Fruit fly (Drosophila melanogaster): Measurements from ENCODE around the gene CG1924.

The CG1924 gene

dm6 chrX:12203555-12203955, 25.1 kb upstream of the CG1924 start (continued):
- peak; percentile 64 for TF ChIP-seq CG32772 (GFP tag; IDR thresholded peaks at IDR 0.05)
- peak; percentile 11 for TF ChIP-seq Sry-β (GFP tag; optimal IDR thresholded peaks at IDR 0.05)
- peak; percentile 60 for TF ChIP-seq CG2202 (tag; optimal IDR thresholded peaks at IDR 0.05)
- TF ChIP-seq Camta (GFP tag; optimal IDR thresholded peaks at IDR 0.05) = peak; percentile 74
- TF ChIP-seq MESR4 (GFP tag; optimal IDR thresholded peaks at IDR 0.05) = peak; percentile 15
- TF ChIP-seq amos (GFP tag; IDR thresholded peaks at IDR 0.05; ENCODE audit: partially characterized antibody) = peak; percentile 36; the same call in 1 of the 2 replicates
- TF ChIP-seq Poxn (GFP tag; IDR thresholded peaks at IDR 0.05) = no peak
- peak; percentile 55 for TF ChIP-seq ftz-f1 (GFP tag; optimal IDR thresholded peaks at IDR 0.05)
- TF ChIP-seq cas (GFP tag; IDR thresholded peaks at IDR 0.05) = no peak
- TF ChIP-seq CG6813 (GFP tag; optimal IDR thresholded peaks at IDR 0.05) = peak; percentile 92
- peak; percentile 53 for TF ChIP-seq CG12744 (GFP tag; optimal IDR thresholded peaks at IDR 0.05)
- peak; percentile 96 for TF ChIP-seq sens (GFP tag)
- TF ChIP-seq CG6689 (GFP tag; IDR thresholded peaks at IDR 0.05) = peak; percentile 40; the same call in 1 of the 2 replicates
- no peak for TF ChIP-seq sr (GFP tag; IDR thresholded peaks at IDR 0.05)
- peak; percentile 35 for TF ChIP-seq jumu (GFP tag; optimal IDR thresholded peaks at IDR 0.05)
- peak; percentile 49; the same call in 2 of the 3 replicates for TF ChIP-seq HLH4C (GFP tag; IDR thresholded peaks at IDR 0.05; ENCODE audit: partially characterized antibody)
- TF ChIP-seq CG3995 (GFP tag; optimal IDR thresholded peaks at IDR 0.05) = peak; percentile 21
- no peak for TF ChIP-seq cato (GFP tag; optimal IDR thresholded peaks at IDR 0.05; ENCODE audit: borderline replicate concordance)
- TF ChIP-seq abd-A (tag; optimal IDR thresholded peaks at IDR 0.05) = peak; percentile 72
- peak; percentile 67 for TF ChIP-seq CHES-1-like (GFP tag; optimal IDR thresholded peaks at IDR 0.05)
- TF ChIP-seq fd96Cb (tag; optimal IDR thresholded peaks at IDR 0.05) = peak; percentile 8
- peak; percentile 68; the same call in 2 of the 3 replicates for TF ChIP-seq ken (GFP tag; IDR thresholded peaks at IDR 0.05)
- peak; percentile 43 for TF ChIP-seq CG10274 (GFP tag; optimal IDR thresholded peaks at IDR 0.05)
- peak; percentile 87 for TF ChIP-seq so (GFP tag; IDR thresholded peaks at IDR 0.05)
- TF ChIP-seq danr (GFP tag; IDR thresholded peaks at IDR 0.05) = no peak
- peak; percentile 71 for TF ChIP-seq CG33557 (GFP tag; optimal IDR thresholded peaks at IDR 0.05)
- TF ChIP-seq Meics (GFP tag; optimal IDR thresholded peaks at IDR 0.05) = peak; percentile 77
- TF ChIP-seq CG5953 (GFP tag; IDR thresholded peaks at IDR 0.05) = peak; percentile 61; the same call in 1 of the 2 replicates
- TF ChIP-seq salm (tag; optimal IDR thresholded peaks at IDR 0.05) = peak; percentile 56
- peak; percentile 24 for TF ChIP-seq CG2712 (tag; optimal IDR thresholded peaks at IDR 0.05)
- TF ChIP-seq CG15514 (GFP tag; optimal IDR thresholded peaks at IDR 0.05) = peak; percentile 79
- TF ChIP-seq HmgD (GFP tag; optimal IDR thresholded peaks at IDR 0.05) = peak; percentile 58
- TF ChIP-seq CG4854 (GFP tag; optimal IDR thresholded peaks at IDR 0.05) = peak; percentile 57
- peak; percentile 77 for TF ChIP-seq CG11398 (GFP tag; optimal IDR thresholded peaks at IDR 0.05)
- no peak for TF ChIP-seq CG8478 (optimal IDR thresholded peaks at IDR 0.05)
- TF ChIP-seq CG2889 (GFP tag; IDR thresholded peaks at IDR 0.05) = no peak
- peak; percentile 41 for TF ChIP-seq CG6654 (GFP tag; optimal IDR thresholded peaks at IDR 0.05)
- TF ChIP-seq CG30431 (GFP tag; optimal IDR thresholded peaks at IDR 0.05) = no peak
- TF ChIP-seq pan (optimal IDR thresholded peaks at IDR 0.05) = no peak
- TF ChIP-seq pan (GFP tag; optimal IDR thresholded peaks at IDR 0.05 in 1 of 2, IDR thresholded peaks at IDR 0.05 in 1 of 2) = peak in 1 of 2 experiments; percentile 64
- peak; percentile 3 for TF ChIP-seq sd (tag; optimal IDR thresholded peaks at IDR 0.05)
- TF ChIP-seq pb (GFP tag; optimal IDR thresholded peaks at IDR 0.05) = peak; percentile 85
- no peak for TF ChIP-seq CG17361 (GFP tag; IDR thresholded peaks at IDR 0.05)
- TF ChIP-seq B-H1 (GFP tag; IDR thresholded peaks at IDR 0.05) = peak; percentile 23; the same call in 1 of the 3 replicates
- TF ChIP-seq sob (GFP tag; IDR thresholded peaks at IDR 0.05) = peak; percentile 78
- TF ChIP-seq CG6254 (GFP tag; optimal IDR thresholded peaks at IDR 0.05) = peak; percentile 71
- no peak for TF ChIP-seq nerfin-2 (GFP tag; IDR thresholded peaks at IDR 0.05; ENCODE audit: partially characterized antibody)
- peak; percentile 85 for TF ChIP-seq yki (optimal IDR thresholded peaks at IDR 0.05)
- TF ChIP-seq hth (optimal IDR thresholded peaks at IDR 0.05) = no peak
- peak; percentile 46 for TF ChIP-seq zen (tag; optimal IDR thresholded peaks at IDR 0.05)
- TF ChIP-seq CG14667 (GFP tag; IDR thresholded peaks at IDR 0.05) = no peak; the same call in 1 of the 2 replicates
- peak; percentile 21 for TF ChIP-seq gem (tag; optimal IDR thresholded peaks at IDR 0.05)

All from whole organism, embryonic.